Worm (Caenorhabditis elegans) whole organism, L4 larva: ENCODE results near the gene F35C11.2.

ENCODE experiments used
- ces-1 ChIP-seq: fragments of 150-350 bp; sonication (generic microtip); optimal IDR thresholded peaks from 4 replicates; lab custom pipeline; 2014; ENCODE audit warnings: missing biosample characterization, missing genetic modification reagents, missing genetic modification characterization
- jun-1 ChIP-seq: fragments of 150-350 bp; optimal IDR thresholded peaks from 2 replicates; lab custom pipeline; 2014; ENCODE audit warnings: missing biosample characterization, missing genetic modification reagents, missing genetic modification characterization
- nhr-28 ChIP-seq: fragments of 150-350 bp; optimal IDR thresholded peaks from 2 replicates; lab custom pipeline; 2014; ENCODE audit warnings: missing biosample characterization, missing genetic modification characterization

- no peak for TF ChIP-seq ces-1 (GFP tag; lab: Kevin White, UChicago)
- no peak for TF ChIP-seq nhr-28 (tag; lab: Kevin White, UChicago)
- TF ChIP-seq jun-1 (tag; lab: Kevin White, UChicago): no peak
These were observed 24.7 kb downstream of the F35C11.2 start for ce11 chrII:8223945-8224344.
